Worm (Caenorhabditis elegans): ENCODE measurements around the gene rpl-6.
A peak's percentile ranks its signal among the peaks of the same experiment; 100 is the strongest.

rpl-6 gene

ce11 chrIII:7179538-7180301 is 28.5 kb upstream of the rpl-6 start, which contains the start of the genes rps-14 and rpl-36 (continued):
- no peak for TF ChIP-seq nhr-27 (tag; optimal IDR thresholded peaks at IDR 0.05)
- no peak for TF ChIP-seq repo-1 (tag; optimal IDR thresholded peaks at IDR 0.05)
- no peak for TF ChIP-seq zim-3 (tag; optimal IDR thresholded peaks at IDR 0.05)
- TF ChIP-seq lin-26 (GFP tag; IDR thresholded peaks at IDR 0.05), result no peak
- no peak for TF ChIP-seq egl-18 (GFP tag; IDR thresholded peaks at IDR 0.05)
- no peak for TF ChIP-seq T26A5.8 (tag; optimal IDR thresholded peaks at IDR 0.05)
- TF ChIP-seq ztf-26 (tag; optimal IDR thresholded peaks at IDR 0.05), result peak; percentile 32

ce11 chrIII:7180613-7181012 is 27.6 kb upstream of the rpl-6 start, which contains the start of gene ndab-2:
ndab-2 (plus strand) TSS chrIII:7180752.
- TF ChIP-seq tbx-9 (tag; optimal IDR thresholded peaks at IDR 0.05; ENCODE audit: borderline replicate concordance), result no peak
- TF ChIP-seq egrh-3 (GFP tag; IDR thresholded peaks at IDR 0.05), result no peak
- no peak for TF ChIP-seq ama-1 (optimal IDR thresholded peaks at IDR 0.05)
- peak in 1 of 2 experiments; percentile 73 for TF ChIP-seq ama-1 (GFP tag; optimal IDR thresholded peaks at IDR 0.05)
- no peak for TF ChIP-seq ztf-26 (tag; optimal IDR thresholded peaks at IDR 0.05)
- TF ChIP-seq madf-8 (GFP tag; conservative IDR thresholded peaks at IDR 0.05), result no peak
- TF ChIP-seq let-607 (tag; optimal IDR thresholded peaks at IDR 0.05), result no peak
- TF ChIP-seq T07F8.4 (tag; optimal IDR thresholded peaks at IDR 0.05), result no peak
- TF ChIP-seq F33H1.4 (GFP tag; IDR thresholded peaks at IDR 0.05), result peak; percentile 59
- TF ChIP-seq ZK185.1 (tag; optimal IDR thresholded peaks at IDR 0.05; ENCODE audit: poor library complexity, severe bottlenecking), result no peak
- TF ChIP-seq chd-7 (tag; optimal IDR thresholded peaks at IDR 0.05), result no peak
- TF ChIP-seq snpc-1.3 (tag; optimal IDR thresholded peaks at IDR 0.05; ENCODE audit: insufficient read depth), result no peak
- no peak for TF ChIP-seq bed-2 (GFP tag; IDR thresholded peaks at IDR 0.05)
- TF ChIP-seq akir-1 (GFP tag; optimal IDR thresholded peaks at IDR 0.05), result no peak
- no peak for TF ChIP-seq attf-3 (GFP tag; conservative IDR thresholded peaks at IDR 0.05)
- peak; percentile 41; the same call in 1 of the 2 replicates for TF ChIP-seq egl-44 (GFP tag; IDR thresholded peaks at IDR 0.05)
- TF ChIP-seq ztf-6 (GFP tag; IDR thresholded peaks at IDR 0.05), result no peak
- no peak for TF ChIP-seq ztf-22 (GFP tag; optimal IDR thresholded peaks at IDR 0.05)
- no peak for TF ChIP-seq ceh-91 (GFP tag; IDR thresholded peaks at IDR 0.05)
- TF ChIP-seq die-1 (tag; optimal IDR thresholded peaks at IDR 0.05), result no peak
- TF ChIP-seq dox-1 (GFP tag; IDR thresholded peaks at IDR 0.05), result 0 out of 2 replicates have a peak, but pooled peaks have one; percentile 52
- TF ChIP-seq hlh-26 (GFP tag; conservative IDR thresholded peaks at IDR 0.05), result no peak
- TF ChIP-seq nhr-90 (tag; optimal IDR thresholded peaks at IDR 0.05), result no peak
- peak; percentile 52; the same call in 1 of the 2 replicates for TF ChIP-seq ztf-25 (GFP tag; IDR thresholded peaks at IDR 0.05)
- TF ChIP-seq B0035.1 (tag; optimal IDR thresholded peaks at IDR 0.05), result no peak
- TF ChIP-seq ztf-28 (GFP tag; IDR thresholded peaks at IDR 0.05), result no peak
- TF ChIP-seq nfya-1 (tag; optimal IDR thresholded peaks at IDR 0.05; ENCODE audit: borderline replicate concordance, insufficient read depth), result no peak
- TF ChIP-seq gei-17 (GFP tag; optimal IDR thresholded peaks at IDR 0.05), result no peak
- no peak for TF ChIP-seq bed-1 (GFP tag; IDR thresholded peaks at IDR 0.05)
- TF ChIP-seq ceh-27 (GFP tag; optimal IDR thresholded peaks at IDR 0.05), result no peak
- peak; percentile 19 for TF ChIP-seq dpff-1 (tag; optimal IDR thresholded peaks at IDR 0.05)
- peak; percentile 30; the same call in 1 of the 2 replicates for TF ChIP-seq hmg-1.2 (GFP tag; IDR thresholded peaks at IDR 0.05)
- TF ChIP-seq B0261.1 (tag; optimal IDR thresholded peaks at IDR 0.05), result no peak
- TF ChIP-seq ztf-18 (tag; optimal IDR thresholded peaks at IDR 0.05), result peak; percentile 13
- TF ChIP-seq madf-6 (GFP tag; IDR thresholded peaks at IDR 0.05), result peak; percentile 70
- TF ChIP-seq ccch-3 (GFP tag; optimal IDR thresholded peaks at IDR 0.05), result no peak
- no peak for TF ChIP-seq F57A8.1 (GFP tag; optimal IDR thresholded peaks at IDR 0.05)
- 0 out of 2 replicates have a peak, but pooled peaks have one; percentile 65 for TF ChIP-seq F39B2.1 (GFP tag; IDR thresholded peaks at IDR 0.05)
- TF ChIP-seq ceh-79 (tag; optimal IDR thresholded peaks at IDR 0.05), result no peak
- no peak for TF ChIP-seq F55B11.4 (tag; optimal IDR thresholded peaks at IDR 0.05; ENCODE audit: borderline replicate concordance, insufficient read depth)

Data from whole organism, young adult.